Fruit fly (Drosophila melanogaster) whole organism, embryonic: Measurements from ENCODE around the gene qjt.
A peak's percentile ranks its signal among the peaks of the same experiment; 100 is the strongest.

ENCODE experiments used
- Aef1 ChIP-seq: fragments of 200-800 bp; sonication (Bioruptor generic); IDR thresholded peaks from 3 replicates; pipeline ENCODE4 v1.3.6; 2022; ENCODE audit warnings: missing biosample characterization, missing genetic modification characterization
- Asciz ChIP-seq: fragments of 200-800 bp; sonication (Bioruptor generic); optimal IDR thresholded peaks from 2 replicates; lab custom pipeline; 2017; ENCODE audit warnings: missing biosample characterization, mild to moderate bottlenecking, missing genetic modification characterization, missing genetic modification reagents
- CG10321 ChIP-seq: fragments of 200-800 bp; sonication (Bioruptor generic); IDR thresholded peaks from 2 replicates; pipeline ENCODE4 v1.3.6; 2022; ENCODE audit warnings: missing biosample characterization, missing genetic modification characterization
- CG11085 ChIP-seq: fragments of 200-800 bp; sonication (Bioruptor generic); IDR thresholded peaks from 2 replicates; pipeline ENCODE4 v1.3.6; 2022; ENCODE audit warnings: missing biosample characterization, missing genetic modification characterization
- CG12155 ChIP-seq: fragments of 200-800 bp; sonication (Bioruptor generic); optimal IDR thresholded peaks from 3 replicates; lab custom pipeline; 2016; ENCODE audit warnings: missing biosample characterization, missing genetic modification characterization
- CG12744 ChIP-seq: fragments of 200-800 bp; sonication (Bioruptor generic); optimal IDR thresholded peaks from 2 replicates; lab custom pipeline; 2016; ENCODE audit warnings: missing biosample characterization, missing genetic modification characterization
- CG12769 ChIP-seq: fragments of 200-800 bp; sonication (Bioruptor generic); optimal IDR thresholded peaks from 2 replicates; lab custom pipeline; 2019; ENCODE audit warnings: missing biosample characterization, mild to moderate bottlenecking, missing genetic modification characterization, moderate library complexity
- CG13424 ChIP-seq: fragments of 200-800 bp; sonication (Bioruptor generic); optimal IDR thresholded peaks from 2 replicates; lab custom pipeline; 2019; ENCODE audit warnings: missing biosample characterization, mild to moderate bottlenecking, missing genetic modification characterization, moderate library complexity
- CG13894 ChIP-seq: fragments of 200-800 bp; sonication (Bioruptor generic); optimal IDR thresholded peaks from 3 replicates; lab custom pipeline; 2018; ENCODE audit warnings: missing biosample characterization, mild to moderate bottlenecking, missing genetic modification characterization, moderate library complexity
- CG14667 ChIP-seq: fragments of 200-800 bp; sonication (Bioruptor generic); IDR thresholded peaks from 2 replicates; pipeline ENCODE4 v1.3.6; 2022; ENCODE audit warnings: missing biosample characterization, missing genetic modification characterization
- CG15479 ChIP-seq: fragments of 200-800 bp; sonication (Bioruptor generic); optimal IDR thresholded peaks from 3 replicates; lab custom pipeline; 2019; ENCODE audit warnings: missing biosample characterization, mild to moderate bottlenecking, missing genetic modification characterization, moderate library complexity
- CG15696 ChIP-seq: fragments of 200-800 bp; sonication (Bioruptor generic); optimal IDR thresholded peaks from 2 replicates; lab custom pipeline; 2019; ENCODE audit warnings: missing biosample characterization, mild to moderate bottlenecking, missing genetic modification characterization, moderate library complexity
- CG1647 ChIP-seq: fragments of 200-800 bp; sonication (Bioruptor generic); optimal IDR thresholded peaks from 3 replicates; lab custom pipeline; 2016; ENCODE audit warnings: missing biosample characterization, missing genetic modification characterization
- CG17568 ChIP-seq: fragments of 200-800 bp; sonication (Bioruptor generic); optimal IDR thresholded peaks from 2 replicates; lab custom pipeline; 2018; ENCODE audit warnings: missing biosample characterization, mild to moderate bottlenecking, missing genetic modification characterization, moderate library complexity
- CG2202 ChIP-seq: fragments of 200-800 bp; sonication (Bioruptor generic); optimal IDR thresholded peaks from 2 replicates; lab custom pipeline; 2018; ENCODE audit warnings: missing biosample characterization, mild to moderate bottlenecking, missing genetic modification characterization
- CG30020 ChIP-seq: fragments of 200-800 bp; optimal IDR thresholded peaks from 2 replicates; lab custom pipeline; 2019; ENCODE audit warnings: missing biosample characterization, mild to moderate bottlenecking, missing genetic modification characterization, moderate library complexity
- CG4854 ChIP-seq: fragments of 200-800 bp; sonication (Bioruptor generic); optimal IDR thresholded peaks from 2 replicates; lab custom pipeline; 2016; ENCODE audit warnings: missing biosample characterization, missing genetic modification characterization, inconsistent platforms
- CG7372 ChIP-seq: fragments of 200-800 bp; sonication (Bioruptor generic); IDR thresholded peaks from 2 replicates; pipeline ENCODE4 v1.3.6; 2022; ENCODE audit warnings: missing biosample characterization, missing genetic modification characterization
- CG8388 ChIP-seq: fragments of 200-800 bp; sonication (Bioruptor generic); optimal IDR thresholded peaks from 2 replicates; lab custom pipeline; 2019; ENCODE audit warnings: missing biosample characterization, mild to moderate bottlenecking, missing genetic modification characterization, moderate library complexity
- CG9817 ChIP-seq: fragments of 200-800 bp; sonication (Bioruptor generic); optimal IDR thresholded peaks from 2 replicates; lab custom pipeline; 2018; ENCODE audit warnings: missing biosample characterization, mild to moderate bottlenecking, missing genetic modification characterization, moderate library complexity
- Dad ChIP-seq: fragments of 200-800 bp; sonication (Bioruptor generic); optimal IDR thresholded peaks from 3 replicates; lab custom pipeline; 2016; ENCODE audit warnings: missing biosample characterization, missing genetic modification characterization
- Deaf1 ChIP-seq: fragments of 200-800 bp; optimal IDR thresholded peaks from 3 replicates; lab custom pipeline; 2019; ENCODE audit warnings: missing biosample characterization, mild to moderate bottlenecking, missing genetic modification characterization, moderate library complexity
- Dfd ChIP-seq, 2 experiments: fragments of >200 bp; optimal IDR thresholded peaks; 2 replicates each; lab custom pipeline; 2017; ENCODE audit warnings: missing biosample characterization in 2 of 2, missing genetic modification characterization in 2 of 2
- Eip74EF ChIP-seq, 2 experiments: fragments of 200-800 bp in 1 of 2; fragments of >200 bp in 1 of 2; sonication (Bioruptor generic) in 1 of 2; optimal IDR thresholded peaks; 2 replicates each; lab custom pipeline; 2017 to 2019; ENCODE audit warnings: missing biosample characterization in 2 of 2, missing genetic modification characterization in 2 of 2, mild to moderate bottlenecking in 1 of 2, moderate library complexity in 1 of 2
- Hmx ChIP-seq: fragments of 200-800 bp; sonication (Bioruptor generic); optimal IDR thresholded peaks from 2 replicates; lab custom pipeline; 2016; ENCODE audit warnings: missing biosample characterization, missing genetic modification characterization
- MTF-1 ChIP-seq: fragments of 200-800 bp; sonication (Bioruptor generic); optimal IDR thresholded peaks from 2 replicates; lab custom pipeline; 2018; ENCODE audit warnings: missing biosample characterization, mild to moderate bottlenecking, missing genetic modification characterization, borderline replicate concordance
- Meics ChIP-seq: fragments of 200-800 bp; sonication (Bioruptor generic); optimal IDR thresholded peaks from 2 replicates; lab custom pipeline; 2017; ENCODE audit warnings: missing biosample characterization, mild to moderate bottlenecking, missing genetic modification characterization
- Six4 ChIP-seq: fragments of 200-800 bp; sonication (Bioruptor generic); optimal IDR thresholded peaks from 2 replicates; lab custom pipeline; 2016; ENCODE audit warnings: missing biosample characterization, missing genetic modification characterization
- Xrp1 ChIP-seq: fragments of 200-800 bp; sonication (Bioruptor generic); IDR thresholded peaks from 2 replicates; pipeline ENCODE4 v1.3.6; 2022; ENCODE audit warnings: missing biosample characterization, missing genetic modification characterization
- abd-A ChIP-seq: fragments of 200-800 bp; sonication (Bioruptor generic); optimal IDR thresholded peaks from 3 replicates; lab custom pipeline; 2019; ENCODE audit warnings: missing biosample characterization, mild to moderate bottlenecking, missing genetic modification characterization, moderate library complexity
- aop ChIP-seq: fragments of 200-800 bp; sonication (Bioruptor generic); IDR thresholded peaks from 2 replicates; pipeline ENCODE4 v1.3.6; 2022; ENCODE audit warnings: missing biosample characterization, missing genetic modification characterization
- bbx ChIP-seq: fragments of 200-800 bp; sonication (Bioruptor generic); IDR thresholded peaks from 2 replicates; pipeline ENCODE4 v1.3.6; 2022; ENCODE audit warnings: missing biosample characterization, missing genetic modification characterization; ENCODE audit not compliant: partially characterized antibody
- br ChIP-seq: fragments of >200 bp; optimal IDR thresholded peaks from 2 replicates; lab custom pipeline; 2017
- btn ChIP-seq: fragments of 200-800 bp; sonication (Bioruptor generic); optimal IDR thresholded peaks from 2 replicates; lab custom pipeline; 2016; ENCODE audit warnings: missing biosample characterization, missing genetic modification characterization
- crol ChIP-seq: fragments of 200-800 bp; sonication (Bioruptor generic); IDR thresholded peaks from 2 replicates; pipeline ENCODE4 v1.3.6; 2022; ENCODE audit warnings: missing biosample characterization, missing genetic modification characterization
- disco-r ChIP-seq: fragments of 200-800 bp; sonication (Bioruptor generic); optimal IDR thresholded peaks from 2 replicates; lab custom pipeline; 2016; ENCODE audit warnings: missing biosample characterization, missing genetic modification characterization
- en ChIP-seq: fragments of 200-800 bp; sonication (Bioruptor generic); optimal IDR thresholded peaks from 2 replicates; lab custom pipeline; 2016; ENCODE audit warnings: missing biosample characterization, missing genetic modification characterization
- eyg ChIP-seq: fragments of 200-800 bp; sonication (Bioruptor generic); optimal IDR thresholded peaks from 3 replicates; lab custom pipeline; 2016; ENCODE audit warnings: missing biosample characterization, missing genetic modification characterization
- gce ChIP-seq: fragments of 200-800 bp; sonication (Bioruptor generic); IDR thresholded peaks from 3 replicates; pipeline ENCODE4 v1.3.6; 2022; ENCODE audit warnings: missing biosample characterization, missing genetic modification characterization
- gem ChIP-seq: fragments of 200-800 bp; sonication (Bioruptor generic); optimal IDR thresholded peaks from 2 replicates; lab custom pipeline; 2019; ENCODE audit warnings: missing biosample characterization, mild to moderate bottlenecking, missing genetic modification characterization, moderate library complexity
- h ChIP-seq: fragments of >200 bp; optimal IDR thresholded peaks from 2 replicates; lab custom pipeline; 2017
- jing ChIP-seq: fragments of 200-800 bp; sonication (Bioruptor generic); optimal IDR thresholded peaks from 2 replicates; lab custom pipeline; 2018; ENCODE audit warnings: missing biosample characterization, mild to moderate bottlenecking, missing genetic modification characterization
- jumu ChIP-seq: fragments of 200-800 bp; sonication (Bioruptor generic); optimal IDR thresholded peaks from 3 replicates; lab custom pipeline; 2016; ENCODE audit warnings: missing biosample characterization, missing genetic modification characterization
- kay ChIP-seq: fragments of 200-800 bp; sonication (Bioruptor generic); optimal IDR thresholded peaks from 2 replicates; lab custom pipeline; 2016; ENCODE audit warnings: missing biosample characterization, missing genetic modification characterization
- lab ChIP-seq: fragments of 200-800 bp; sonication (Bioruptor generic); optimal IDR thresholded peaks from 3 replicates; lab custom pipeline; 2017; ENCODE audit warnings: missing biosample characterization, missing genetic modification characterization, mild to moderate bottlenecking, moderate library complexity, missing genetic modification reagents
- p53 ChIP-seq: fragments of 200-800 bp; sonication (Bioruptor generic); optimal IDR thresholded peaks from 2 replicates; lab custom pipeline; 2016; ENCODE audit warnings: missing biosample characterization, missing genetic modification characterization
- pfk ChIP-seq: fragments of 200-800 bp; sonication (Bioruptor generic); optimal IDR thresholded peaks from 2 replicates; lab custom pipeline; 2018; ENCODE audit warnings: missing biosample characterization, mild to moderate bottlenecking, missing genetic modification characterization, moderate library complexity
- rib ChIP-seq: fragments of 200-800 bp; sonication (Bioruptor generic); IDR thresholded peaks from 2 replicates; pipeline ENCODE4 v1.3.6; 2022; ENCODE audit warnings: missing biosample characterization, missing genetic modification characterization
- sd ChIP-seq: fragments of 200-800 bp; sonication (Bioruptor generic); optimal IDR thresholded peaks from 3 replicates; lab custom pipeline; 2018; ENCODE audit warnings: missing biosample characterization, mild to moderate bottlenecking, missing genetic modification characterization, moderate library complexity
- seq ChIP-seq: fragments of 200-800 bp; sonication (Bioruptor generic); IDR thresholded peaks from 2 replicates; pipeline ENCODE4 v1.3.6; 2022; ENCODE audit warnings: missing biosample characterization, missing genetic modification characterization
- so ChIP-seq: fragments of 200-800 bp; sonication (Bioruptor generic); IDR thresholded peaks from 3 replicates; pipeline ENCODE4 v1.3.6; 2022; ENCODE audit warnings: missing biosample characterization, missing genetic modification characterization
- stc ChIP-seq: fragments of 200-800 bp; sonication (Bioruptor generic); IDR thresholded peaks from 2 replicates; pipeline ENCODE4 v1.3.6; 2022; ENCODE audit warnings: missing biosample characterization, missing genetic modification characterization
- tio ChIP-seq: fragments of 200-800 bp; sonication (Bioruptor generic); optimal IDR thresholded peaks from 2 replicates; lab custom pipeline; 2017; ENCODE audit warnings: missing biosample characterization, missing genetic modification characterization, inconsistent platforms

The qjt gene

DNA sequence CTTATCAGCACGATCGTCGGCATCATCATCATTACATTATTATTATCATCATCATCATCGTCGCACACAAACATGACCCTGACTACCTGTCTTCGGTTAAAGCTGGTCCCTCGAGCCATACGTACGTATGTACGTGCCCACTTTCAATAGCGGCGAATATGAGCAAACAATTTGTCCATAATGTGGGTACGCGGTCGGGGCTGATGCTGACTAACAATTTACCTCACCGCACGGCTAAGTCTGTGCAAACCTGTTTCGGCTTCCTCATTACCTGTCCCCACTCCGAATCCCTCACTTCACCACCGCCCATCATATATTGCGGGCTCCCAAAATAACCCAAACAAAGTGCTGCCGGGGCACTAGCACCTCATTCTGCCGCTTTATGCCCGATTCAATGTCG lies 48.5 kb upstream of the qjt start (continued):
- no peak for TF ChIP-seq Meics (GFP tag; lab: Kevin White, UChicago)
- TF ChIP-seq CG13894 = peak; percentile 73
- TF ChIP-seq Dfd (GFP tag; optimal IDR thresholded peaks at IDR 0.05; lab: Kevin White, UChicago) = no peak
- no peak for TF ChIP-seq MTF-1 (GFP tag; lab: Kevin White, UChicago)
- no peak for TF ChIP-seq jumu (GFP tag; lab: Kevin White, UChicago)
- no peak for TF ChIP-seq CG11085 (GFP tag; lab: Robert Waterston, UW)
- no peak for TF ChIP-seq CG17568 (GFP tag; lab: Kevin White, UChicago)
- no peak for TF ChIP-seq CG30020
- TF ChIP-seq eyg = no peak
- TF ChIP-seq crol = peak; percentile 81
- no peak for TF ChIP-seq Dad (GFP tag; lab: Kevin White, UChicago)
- TF ChIP-seq Asciz (GFP tag; lab: Kevin White, UChicago) = no peak
- TF ChIP-seq Xrp1 (GFP tag; lab: Robert Waterston, UW) = no peak
- no peak for TF ChIP-seq CG13424 (tag; lab: Kevin White, UChicago)
- peak; percentile 43; the same call in 1 of the 2 replicates for TF ChIP-seq rib (GFP tag; lab: Robert Waterston, UW)
- TF ChIP-seq bbx (GFP tag; lab: Robert Waterston, UW) = no peak
- TF ChIP-seq gce (GFP tag; lab: Robert Waterston, UW) = no peak
- no peak for TF ChIP-seq disco-r (GFP tag; lab: Kevin White, UChicago)
- peak; percentile 95 for TF ChIP-seq CG12769 (tag; lab: Kevin White, UChicago)
- TF ChIP-seq h (lab: Kevin White, UChicago) = no peak
- TF ChIP-seq abd-A = peak; percentile 39
- TF ChIP-seq CG15479 (GFP tag; lab: Kevin White, UChicago) = no peak
- TF ChIP-seq lab = no peak
- TF ChIP-seq en (GFP tag; lab: Kevin White, UChicago) = no peak
- TF ChIP-seq Eip74EF (GFP tag; optimal IDR thresholded peaks at IDR 0.05; lab: Kevin White, UChicago) = peak in 1 of 2 experiments; percentile 43
- no peak for TF ChIP-seq Aef1 (GFP tag; lab: Robert Waterston, UW)
- TF ChIP-seq CG9817 = no peak
- TF ChIP-seq btn (GFP tag; lab: Kevin White, UChicago) = no peak
- TF ChIP-seq CG7372 (GFP tag; lab: Robert Waterston, UW) = no peak
- TF ChIP-seq CG4854 (GFP tag; lab: Kevin White, UChicago) = no peak
- TF ChIP-seq stc (GFP tag; lab: Robert Waterston, UW) = no peak
- no peak for TF ChIP-seq Deaf1 (tag; lab: Kevin White, UChicago)
- no peak for TF ChIP-seq p53
- TF ChIP-seq kay (GFP tag; lab: Kevin White, UChicago) = peak; percentile 46
- no peak for TF ChIP-seq gem (tag; lab: Kevin White, UChicago)
- TF ChIP-seq Hmx (GFP tag; lab: Kevin White, UChicago) = no peak
- no peak for TF ChIP-seq CG10321 (GFP tag; lab: Robert Waterston, UW)
- no peak for TF ChIP-seq seq (GFP tag; lab: Robert Waterston, UW)
- TF ChIP-seq CG15696 = no peak
- TF ChIP-seq pfk (GFP tag; lab: Kevin White, UChicago) = no peak
- TF ChIP-seq jing (GFP tag; lab: Kevin White, UChicago) = no peak
- no peak for TF ChIP-seq CG1647 (GFP tag; lab: Kevin White, UChicago)
- TF ChIP-seq CG8388 (GFP tag; lab: Kevin White, UChicago) = no peak
- TF ChIP-seq sd (tag; lab: Kevin White, UChicago) = peak; percentile 61
- TF ChIP-seq Six4 (GFP tag; lab: Kevin White, UChicago) = no peak
- TF ChIP-seq tio (GFP tag; lab: Kevin White, UChicago) = no peak
- TF ChIP-seq CG12744 = no peak
- no peak for TF ChIP-seq CG14667 (GFP tag; lab: Robert Waterston, UW)
- no peak for TF ChIP-seq br (lab: Kevin White, UChicago)
- TF ChIP-seq so (GFP tag; lab: Robert Waterston, UW) = no peak
- TF ChIP-seq aop (GFP tag; lab: Robert Waterston, UW) = no peak
- TF ChIP-seq CG12155 (GFP tag; lab: Kevin White, UChicago) = no peak
- no peak for TF ChIP-seq CG2202
